Worm (Caenorhabditis elegans) whole organism, L4 larva: ENCODE data around the gene nas-20.

Source experiments
- Y48G9A.11 ChIP-seq: fragments of 200-800 bp; sonication (Bioruptor generic); IDR thresholded peaks from 2 replicates; pipeline ENCODE4 v1.3.6; 2022; ENCODE audit warnings: missing genetic modification reagents, missing genetic modification characterization, missing compliant biosample characterization
- ZK337.2 ChIP-seq: fragments of 200-800 bp; sonication (Bioruptor generic); IDR thresholded peaks from 2 replicates; pipeline ENCODE4 v1.3.6; 2022; ENCODE audit warnings: missing genetic modification reagents, missing genetic modification characterization, missing compliant biosample characterization
- aha-1 ChIP-seq: fragments of 150-350 bp; peaks from one replicate; lab custom pipeline; 2014; ENCODE audit warnings: missing biosample characterization, missing genetic modification characterization
- aly-2 ChIP-seq: sonication (generic microtip); optimal IDR thresholded peaks from 2 replicates; lab custom pipeline; 2018; ENCODE audit warnings: missing biosample characterization, missing genetic modification characterization
- attf-4 ChIP-seq: sonication (generic microtip); optimal IDR thresholded peaks from 3 replicates; lab custom pipeline; 2017; ENCODE audit warnings: missing biosample characterization, missing genetic modification characterization
- ces-1 ChIP-seq: fragments of 150-350 bp; sonication (generic microtip); optimal IDR thresholded peaks from 4 replicates; lab custom pipeline; 2014; ENCODE audit warnings: missing biosample characterization, missing genetic modification reagents, missing genetic modification characterization
- daf-16 ChIP-seq, 3 experiments: sonication (generic microtip); optimal IDR thresholded peaks; 2 replicates each; lab custom pipeline; 2016 to 2017; ENCODE audit warnings: missing genetic modification characterization in 3 of 3, missing genetic modification reagents in 3 of 3, mild to moderate bottlenecking in 2 of 3, missing compliant biosample characterization in 2 of 3, missing biosample characterization in 1 of 3, moderate library complexity in 1 of 3
- daf-8 ChIP-seq: fragments of 200-800 bp; sonication (Bioruptor generic); IDR thresholded peaks from 2 replicates; pipeline ENCODE4 v1.3.6; 2022; ENCODE audit warnings: missing genetic modification characterization, missing compliant biosample characterization
- dmd-8 ChIP-seq: fragments of 200-800 bp; sonication (Bioruptor generic); IDR thresholded peaks from 2 replicates; pipeline ENCODE4 v1.3.6; 2022; ENCODE audit warnings: missing genetic modification characterization, missing compliant biosample characterization
- dpl-1 ChIP-seq: fragments of 150-350 bp; optimal IDR thresholded peaks from 2 replicates; lab custom pipeline; 2014; ENCODE audit warnings: missing biosample characterization, missing genetic modification reagents, missing genetic modification characterization
- fkh-10 ChIP-seq: fragments of 150-350 bp; optimal IDR thresholded peaks from 2 replicates; lab custom pipeline; 2014; ENCODE audit warnings: missing biosample characterization, missing genetic modification reagents, missing genetic modification characterization
- jun-1 ChIP-seq: fragments of 150-350 bp; optimal IDR thresholded peaks from 2 replicates; lab custom pipeline; 2014; ENCODE audit warnings: missing biosample characterization, missing genetic modification reagents, missing genetic modification characterization
- lin-13 ChIP-seq: fragments of 150-350 bp; optimal IDR thresholded peaks from 2 replicates; lab custom pipeline; 2014; ENCODE audit warnings: missing biosample characterization, missing genetic modification reagents, missing genetic modification characterization
- lin-38 ChIP-seq: fragments of 200-800 bp; sonication (Bioruptor generic); IDR thresholded peaks from 2 replicates; pipeline ENCODE4 v1.3.6; 2022; ENCODE audit warnings: missing genetic modification reagents, missing genetic modification characterization, missing compliant biosample characterization
- lin-39 ChIP-seq: fragments of 150-350 bp; optimal IDR thresholded peaks from 2 replicates; lab custom pipeline; 2014; ENCODE audit warnings: missing biosample characterization, missing genetic modification reagents, missing genetic modification characterization
- lsy-2 ChIP-seq, 2 experiments: fragments of 150-350 bp in 1 of 2; sonication (generic microtip) in 1 of 2; optimal IDR thresholded peaks; 2 replicates each; lab custom pipeline; 2014 to 2017; ENCODE audit warnings: missing biosample characterization in 2 of 2, missing genetic modification characterization in 2 of 2
- mdl-1 ChIP-seq, 2 experiments: fragments of 150-350 bp in 1 of 2; sonication (generic microtip) in 1 of 2; optimal IDR thresholded peaks; 2 replicates each; lab custom pipeline; 2014 to 2017; ENCODE audit warnings: missing biosample characterization in 2 of 2, missing genetic modification characterization in 2 of 2
- nhr-102 ChIP-seq: sonication (generic microtip); optimal IDR thresholded peaks from 2 replicates; lab custom pipeline; 2016; ENCODE audit warnings: mild to moderate bottlenecking, missing genetic modification characterization, moderate library complexity, missing compliant biosample characterization
- nhr-237 ChIP-seq: sonication (generic microtip); optimal IDR thresholded peaks from 2 replicates; lab custom pipeline; 2017; ENCODE audit warnings: missing biosample characterization, missing genetic modification characterization
- nhr-41 ChIP-seq: fragments of 200-800 bp; sonication (Bioruptor generic); IDR thresholded peaks from 2 replicates; pipeline ENCODE4 v1.3.6; 2022; ENCODE audit warnings: missing genetic modification reagents, missing genetic modification characterization, missing compliant biosample characterization
- nhr-6 ChIP-seq: fragments of 150-350 bp; optimal IDR thresholded peaks from 2 replicates; lab custom pipeline; 2014; ENCODE audit warnings: missing biosample characterization, missing genetic modification characterization
- nhr-76 ChIP-seq: fragments of 150-350 bp; optimal IDR thresholded peaks from 2 replicates; lab custom pipeline; 2014; ENCODE audit warnings: missing biosample characterization, missing genetic modification characterization
- saeg-2 ChIP-seq: fragments of 200-800 bp; sonication (Bioruptor generic); IDR thresholded peaks from 2 replicates; pipeline ENCODE4 v1.3.6; 2022; ENCODE audit warnings: missing genetic modification reagents, missing genetic modification characterization, missing compliant biosample characterization
- skn-1 ChIP-seq: fragments of 150-350 bp; optimal IDR thresholded peaks from 2 replicates; lab custom pipeline; 2014; ENCODE audit warnings: missing biosample characterization, missing genetic modification characterization
- snpc-4 ChIP-seq: fragments of 150-350 bp; optimal IDR thresholded peaks from 2 replicates; lab custom pipeline; 2014; ENCODE audit warnings: missing biosample characterization, missing genetic modification characterization
- tra-1 ChIP-seq: fragments of 200-800 bp; sonication (Bioruptor generic); IDR thresholded peaks from 2 replicates; pipeline ENCODE4 v1.3.6; 2022; ENCODE audit warnings: missing genetic modification reagents, missing genetic modification characterization, missing compliant biosample characterization
- unc-62 ChIP-seq, 3 experiments: fragments of 150-350 bp in 1 of 3; sonication (generic microtip); optimal IDR thresholded peaks in 2 of 3; peaks in 1 of 3; 1 replicate in 1 of 3; 2 replicates in 2 of 3; lab custom pipeline; 2014 to 2017; ENCODE audit warnings: missing biosample characterization in 3 of 3, missing genetic modification characterization in 3 of 3, missing genetic modification reagents in 3 of 3, missing genotype in 1 of 3
- vab-7 ChIP-seq: fragments of 200-800 bp; sonication (Bioruptor generic); IDR thresholded peaks from 2 replicates; pipeline ENCODE4 v1.3.6; 2022; ENCODE audit warnings: missing genetic modification reagents, missing genetic modification characterization, missing compliant biosample characterization
- zfp-3 ChIP-seq: fragments of 200-800 bp; sonication (Bioruptor generic); conservative IDR thresholded peaks from 2 replicates; pipeline ENCODE4 v1.3.6; 2022; ENCODE audit warnings: missing genetic modification reagents, missing genetic modification characterization, missing compliant biosample characterization
- ztf-7 ChIP-seq: fragments of 150-350 bp; optimal IDR thresholded peaks from 2 replicates; lab custom pipeline; 2014; ENCODE audit warnings: missing biosample characterization, missing genetic modification characterization

Gene nas-20

ce11 chrV:11445375-11445774, 26.7 kb downstream of the nas-20 start (continued):
- TF ChIP-seq ztf-7 (no peak), vab-7 (no peak), Y48G9A.11 (GFP tag; lab: Robert Waterston, UW) (no peak), lin-39 (tag; lab: Kevin White, UChicago) (no peak), nhr-237 (tag; lab: Kevin White, UChicago) (no peak), nhr-102 (tag; lab: Kevin White, UChicago) (no peak), nhr-76 (tag; lab: Kevin White, UChicago) (no peak)

ce11 chrV:11443503-11443902, 28.6 kb downstream of the nas-20 start, which contains the start of gene F57B7.2:
TSS of gene F57B7.2 (minus strand) at chrV:11443603.
- TF ChIP-seq lsy-2 (tag; optimal IDR thresholded peaks at IDR 0.05; lab: Kevin White, UChicago), result peak in 1 of 2 experiments; percentile 20
- no peak for TF ChIP-seq jun-1
- TF ChIP-seq tra-1, result no peak

ce11 chrV:11439202-11439601, 32.9 kb downstream of the nas-20 start:
- TF ChIP-seq aly-2, result no peak
- TF ChIP-seq daf-16 (GFP tag; optimal IDR thresholded peaks at IDR 0.05; lab: Kevin White, UChicago), result no peak
- TF ChIP-seq daf-16 (tag; optimal IDR thresholded peaks at IDR 0.05; lab: Kevin White, UChicago), result no peak
- peak in 1 of 2 experiments; percentile 94 for TF ChIP-seq unc-62 (GFP tag; optimal IDR thresholded peaks at IDR 0.05 in 1 of 2; lab: Kevin White, UChicago)
- no peak for TF ChIP-seq unc-62 (tag; optimal IDR thresholded peaks at IDR 0.05; lab: Kevin White, UChicago)
- no peak for TF ChIP-seq saeg-2
- no peak for TF ChIP-seq dpl-1 (GFP tag; lab: Kevin White, UChicago)

ce11 chrV:11438464-11438863, 33.6 kb downstream of the nas-20 start, which contains the start of gene dmsr-1:
TSS of gene dmsr-1 (plus strand) at chrV:11438764.
- TF ChIP-seq dmd-8 (GFP tag; lab: Robert Waterston, UW) (no peak), ces-1 (GFP tag; lab: Kevin White, UChicago) (no peak), daf-8 (GFP tag; lab: Robert Waterston, UW) (no peak)

- no peak for TF ChIP-seq lin-38 (GFP tag; lab: Robert Waterston, UW)
- TF ChIP-seq aha-1 (tag; lab: Kevin White, UChicago), result peak; percentile 80
These were observed 35.7 kb downstream of the nas-20 start for ce11 chrV:11436407-11436806.

ce11 chrV:11435242-11435641, 36.9 kb downstream of the nas-20 start:
- TF ChIP-seq nhr-41 (no peak), ZK337.2 (GFP tag; lab: Robert Waterston, UW) (no peak), snpc-4 (no peak), unc-62 (GFP tag; optimal IDR thresholded peaks at IDR 0.05 in 1 of 2; lab: Kevin White, UChicago) (peak in 1 of 2 experiments; percentile 91), unc-62 (tag; optimal IDR thresholded peaks at IDR 0.05; lab: Kevin White, UChicago) (no peak), zfp-3 (GFP tag; lab: Robert Waterston, UW) (no peak), attf-4 (tag; lab: Kevin White, UChicago) (no peak), mdl-1 (tag; optimal IDR thresholded peaks at IDR 0.05; lab: Kevin White, UChicago) (no peak), Y48G9A.11 (GFP tag; lab: Robert Waterston, UW) (no peak)

- TF ChIP-seq fkh-10 (peak; percentile 17), nhr-6 (tag; lab: Kevin White, UChicago) (no peak)
These were observed 41.3 kb downstream of the nas-20 start for ce11 chrV:11430823-11431222.

- no peak for TF ChIP-seq lin-13 (GFP tag; lab: Kevin White, UChicago)
- TF ChIP-seq ces-1 (GFP tag; lab: Kevin White, UChicago), result peak; percentile 71
- no peak for TF ChIP-seq skn-1 (tag; lab: Kevin White, UChicago)
These were observed 43.4 kb downstream of the nas-20 start for ce11 chrV:11428728-11429127.
